Worm (Caenorhabditis elegans): Measurements from ENCODE around the gene chil-8.

Gene chil-8

ce11 chrII:9879815-9880214 lies 7.0 kb upstream of the chil-8 start:
- TF ChIP-seq ham-2 (GFP tag; optimal IDR thresholded peaks at IDR 0.05) (no peak), ceh-83 (GFP tag; optimal IDR thresholded peaks at IDR 0.05) (no peak), mep-1 (tag; optimal IDR thresholded peaks at IDR 0.05) (no peak), nhr-237 (tag; optimal IDR thresholded peaks at IDR 0.05) (no peak), blmp-1 (tag; optimal IDR thresholded peaks at IDR 0.05) (peak; percentile 35), zip-8 (tag; optimal IDR thresholded peaks at IDR 0.05) (no peak), hlh-1 (tag; optimal IDR thresholded peaks at IDR 0.05) (no peak)

- TF ChIP-seq snpc-4 (tag; optimal IDR thresholded peaks at IDR 0.05) (no peak), tbx-8 (GFP tag; optimal IDR thresholded peaks at IDR 0.05) (no peak), elt-1 (tag; optimal IDR thresholded peaks at IDR 0.05; ENCODE audit: borderline replicate concordance, insufficient read depth) (no peak), sptf-1 (tag; optimal IDR thresholded peaks at IDR 0.05) (no peak), zip-8 (tag; optimal IDR thresholded peaks at IDR 0.05) (no peak), ztf-11 (tag; optimal IDR thresholded peaks at IDR 0.05) (no peak), pha-4 (tag; optimal IDR thresholded peaks at IDR 0.05) (no peak), lin-13 (tag; optimal IDR thresholded peaks at IDR 0.05) (no peak), lsy-2 (tag; optimal IDR thresholded peaks at IDR 0.05) (no peak), ces-1 (GFP tag; optimal IDR thresholded peaks at IDR 0.05) (no peak), ham-2 (GFP tag; optimal IDR thresholded peaks at IDR 0.05) (no peak), lin-32 (GFP tag; optimal IDR thresholded peaks at IDR 0.05) (no peak), unc-39 (tag; optimal IDR thresholded peaks at IDR 0.05) (no peak), nhr-12 (tag; optimal IDR thresholded peaks at IDR 0.05) (no peak), ceh-83 (GFP tag; optimal IDR thresholded peaks at IDR 0.05) (no peak), mab-5 (tag; optimal IDR thresholded peaks at IDR 0.05) (no peak), nhr-28 (tag; optimal IDR thresholded peaks at IDR 0.05) (no peak)
Observed at ce11 chrII:9874508-9875229, 1.8 kb upstream of the chil-8 start, which contains the start of the genes chil-2 and ctsa-3.2. chil-2 (minus strand) TSS chrII:9874608. ctsa-3.2 (plus strand) TSS chrII:9875179.

ce11 chrII:9871061-9871460 lies 1.8 kb downstream of the chil-8 start, which contains the start of gene chil-7:
chil-7 (minus strand) TSS chrII:9871172.
- TF ChIP-seq ceh-39 (tag; optimal IDR thresholded peaks at IDR 0.05) (no peak), zip-8 (tag; optimal IDR thresholded peaks at IDR 0.05) (no peak), blmp-1 (tag; optimal IDR thresholded peaks at IDR 0.05) (no peak), nhr-28 (tag; optimal IDR thresholded peaks at IDR 0.05) (no peak), ham-2 (GFP tag; optimal IDR thresholded peaks at IDR 0.05) (no peak), mls-2 (tag; optimal IDR thresholded peaks at IDR 0.05) (no peak), ztf-11 (tag; optimal IDR thresholded peaks at IDR 0.05) (no peak), lsy-2 (tag; optimal IDR thresholded peaks at IDR 0.05) (no peak), snpc-4 (tag; optimal IDR thresholded peaks at IDR 0.05) (no peak), unc-120 (tag; optimal IDR thresholded peaks at IDR 0.05; ENCODE audit: poor library complexity, severe bottlenecking) (no peak), cnd-1 (tag; optimal IDR thresholded peaks at IDR 0.05) (no peak), M03D4.4 (tag; optimal IDR thresholded peaks at IDR 0.05) (no peak), mep-1 (tag; optimal IDR thresholded peaks at IDR 0.05) (no peak), lin-32 (GFP tag; optimal IDR thresholded peaks at IDR 0.05) (no peak), drap-1 (GFP tag; optimal IDR thresholded peaks at IDR 0.05) (no peak), lin-13 (tag; optimal IDR thresholded peaks at IDR 0.05) (no peak)

ce11 chrII:9868698-9869097 lies 4.2 kb downstream of the chil-8 start, which contains the start of gene old-1:
old-1 (minus strand) TSS chrII:9868747.
- TF ChIP-seq drap-1 (GFP tag; optimal IDR thresholded peaks at IDR 0.05) (no peak), mls-2 (tag; optimal IDR thresholded peaks at IDR 0.05) (no peak), elt-1 (tag; optimal IDR thresholded peaks at IDR 0.05; ENCODE audit: borderline replicate concordance, insufficient read depth) (no peak), nhr-28 (tag; optimal IDR thresholded peaks at IDR 0.05) (no peak), snpc-4 (tag; optimal IDR thresholded peaks at IDR 0.05) (no peak), unc-62 (GFP tag; optimal IDR thresholded peaks at IDR 0.05) (no peak), cnd-1 (tag; optimal IDR thresholded peaks at IDR 0.05) (no peak), flh-1 (GFP tag; optimal IDR thresholded peaks at IDR 0.05) (no peak)

- TF ChIP-seq nhr-12 (tag; optimal IDR thresholded peaks at IDR 0.05) = no peak
- TF ChIP-seq lin-13 (tag; optimal IDR thresholded peaks at IDR 0.05) = no peak
- no peak for TF ChIP-seq mls-2 (tag; optimal IDR thresholded peaks at IDR 0.05)
- no peak for TF ChIP-seq ceh-43 (GFP tag; optimal IDR thresholded peaks at IDR 0.05)
- TF ChIP-seq flh-1 (GFP tag; optimal IDR thresholded peaks at IDR 0.05) = no peak
- TF ChIP-seq unc-62 (GFP tag; optimal IDR thresholded peaks at IDR 0.05) = no peak
Observed at ce11 chrII:9868207-9868606, 4.7 kb downstream of the chil-8 start.

Data from whole organism, mixed stage, embryonic.